Fruit fly (Drosophila melanogaster): ENCODE measurements around the gene CG6125.
A peak's percentile ranks its signal among the peaks of the same experiment; 100 is the strongest.

The CG6125 gene

dm6 chr3R:15356645-15357431 lies 50.0 kb downstream of the CG6125 start, which contains the start of the genes Atg4b and Hibch (continued):
- no peak for TF ChIP-seq dsf (GFP tag; optimal IDR thresholded peaks at IDR 0.05; ENCODE audit: borderline replicate concordance)
- no peak for TF ChIP-seq pan (optimal IDR thresholded peaks at IDR 0.05)
- peak; percentile 57 for TF ChIP-seq br (GFP tag; optimal IDR thresholded peaks at IDR 0.05)
- no peak for TF ChIP-seq woc (GFP tag; optimal IDR thresholded peaks at IDR 0.05)
- TF ChIP-seq sv (GFP tag; optimal IDR thresholded peaks at IDR 0.05), result peak; percentile 26
- no peak for TF ChIP-seq CG32264 (GFP tag; optimal IDR thresholded peaks at IDR 0.05)
- peak; percentile 76 for TF ChIP-seq h (GFP tag; optimal IDR thresholded peaks at IDR 0.05)
- no peak for TF ChIP-seq GATAd (GFP tag; optimal IDR thresholded peaks at IDR 0.05)
- TF ChIP-seq Myc (optimal IDR thresholded peaks at IDR 0.05), result no peak
- TF ChIP-seq HLH106 (tag; optimal IDR thresholded peaks at IDR 0.05), result peak; percentile 93
- TF ChIP-seq lola (GFP tag; optimal IDR thresholded peaks at IDR 0.05), result no peak
- TF ChIP-seq Hr83 (GFP tag; optimal IDR thresholded peaks at IDR 0.05; ENCODE audit: poor library complexity, severe bottlenecking), result no peak
- TF ChIP-seq OdsH (GFP tag; optimal IDR thresholded peaks at IDR 0.05), result peak; percentile 75
- TF ChIP-seq Hnf4 (GFP tag; optimal IDR thresholded peaks at IDR 0.05), result no peak
- TF ChIP-seq dmrt93B (GFP tag; optimal IDR thresholded peaks at IDR 0.05), result no peak
- TF ChIP-seq rgr (GFP tag; optimal IDR thresholded peaks at IDR 0.05), result peak; percentile 80
- TF ChIP-seq Jra (GFP tag; optimal IDR thresholded peaks at IDR 0.05), result no peak

dm6 chr3R:15356152-15356551 lies 50.7 kb downstream of the CG6125 start:
- TF ChIP-seq dsf (GFP tag; optimal IDR thresholded peaks at IDR 0.05; ENCODE audit: borderline replicate concordance), result no peak
- no peak for TF ChIP-seq Myc (optimal IDR thresholded peaks at IDR 0.05)
- TF ChIP-seq woc (GFP tag; optimal IDR thresholded peaks at IDR 0.05), result no peak
- TF ChIP-seq ey (GFP tag; optimal IDR thresholded peaks at IDR 0.05), result no peak
- no peak for TF ChIP-seq CG32264 (GFP tag; optimal IDR thresholded peaks at IDR 0.05)
- no peak for TF ChIP-seq Abd-B (GFP tag; optimal IDR thresholded peaks at IDR 0.05)
- TF ChIP-seq br (GFP tag; optimal IDR thresholded peaks at IDR 0.05), result no peak
- no peak for TF ChIP-seq rgr (GFP tag; optimal IDR thresholded peaks at IDR 0.05)
- TF ChIP-seq Vsx2 (GFP tag; optimal IDR thresholded peaks at IDR 0.05; ENCODE audit: partially characterized antibody), result no peak
- no peak for TF ChIP-seq sage (GFP tag; optimal IDR thresholded peaks at IDR 0.05)
- no peak for TF ChIP-seq GATAd (GFP tag; optimal IDR thresholded peaks at IDR 0.05)
- TF ChIP-seq dmrt93B (GFP tag; optimal IDR thresholded peaks at IDR 0.05), result no peak
- no peak for TF ChIP-seq pan (optimal IDR thresholded peaks at IDR 0.05)
- TF ChIP-seq HLH106 (tag; optimal IDR thresholded peaks at IDR 0.05), result no peak
- TF ChIP-seq Hr83 (GFP tag; optimal IDR thresholded peaks at IDR 0.05; ENCODE audit: poor library complexity, severe bottlenecking), result no peak
- no peak for TF ChIP-seq OdsH (GFP tag; optimal IDR thresholded peaks at IDR 0.05)
- TF ChIP-seq fru (GFP tag; optimal IDR thresholded peaks at IDR 0.05), result no peak
- no peak for TF ChIP-seq sv (GFP tag; optimal IDR thresholded peaks at IDR 0.05)

DNA sequence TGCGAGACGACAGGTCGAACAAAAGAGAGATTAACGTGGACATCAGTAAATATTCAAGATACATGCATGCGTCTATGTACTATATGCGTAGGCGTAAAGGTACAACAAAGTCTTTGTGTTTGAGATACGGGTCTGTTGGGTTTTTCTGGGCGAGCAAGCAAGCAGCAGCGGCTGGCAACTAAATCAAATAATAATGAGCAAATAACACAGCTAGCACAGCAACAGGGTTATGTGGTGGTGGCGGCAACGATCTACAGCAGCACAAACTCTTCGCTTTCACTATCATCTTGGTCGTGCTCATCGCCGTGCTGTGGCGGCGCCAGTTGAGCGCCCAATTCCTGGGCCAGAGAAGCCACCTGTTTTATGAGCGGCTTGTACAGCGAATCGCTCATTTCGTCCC lies 52.9 kb downstream of the CG6125 start:
- TF ChIP-seq dl (GFP tag; optimal IDR thresholded peaks at IDR 0.05; ENCODE audit: insufficient read depth in 1 of 2, partially characterized antibody in 2 of 2) (no peak), rgr (GFP tag; optimal IDR thresholded peaks at IDR 0.05) (no peak), dsf (GFP tag; optimal IDR thresholded peaks at IDR 0.05; ENCODE audit: borderline replicate concordance) (no peak), foxo (GFP tag; optimal IDR thresholded peaks at IDR 0.05) (no peak), Jra (GFP tag; optimal IDR thresholded peaks at IDR 0.05) (no peak), Dfd (GFP tag; optimal IDR thresholded peaks at IDR 0.05) (no peak), CG9705 (GFP tag; optimal IDR thresholded peaks at IDR 0.05) (no peak), Abd-B (GFP tag; optimal IDR thresholded peaks at IDR 0.05) (no peak), Hr78 (GFP tag; optimal IDR thresholded peaks at IDR 0.05) (no peak), OdsH (GFP tag; optimal IDR thresholded peaks at IDR 0.05) (no peak), Rel (GFP tag; optimal IDR thresholded peaks at IDR 0.05) (no peak), Rel (tag; optimal IDR thresholded peaks at IDR 0.05) (no peak), Dif (GFP tag; optimal IDR thresholded peaks at IDR 0.05; ENCODE audit: partially characterized antibody) (no peak), lola (GFP tag; optimal IDR thresholded peaks at IDR 0.05) (no peak), Mio (GFP tag; optimal IDR thresholded peaks at IDR 0.05) (no peak), pan (optimal IDR thresholded peaks at IDR 0.05) (no peak), Hr83 (GFP tag; optimal IDR thresholded peaks at IDR 0.05; ENCODE audit: poor library complexity, severe bottlenecking) (no peak), CrebA (GFP tag; optimal IDR thresholded peaks at IDR 0.05; ENCODE audit: borderline replicate concordance) (no peak), ey (GFP tag; optimal IDR thresholded peaks at IDR 0.05) (no peak), dmrt93B (GFP tag; optimal IDR thresholded peaks at IDR 0.05) (no peak)

Data from whole organism, wandering third instar larva.